Fruit fly (Drosophila melanogaster) whole organism, wandering third instar larva: Measurements from ENCODE around the gene Elp6.

Experiments used
- Abd-B ChIP-seq: fragments of >200 bp; optimal IDR thresholded peaks from 2 replicates; lab custom pipeline; 2017; ENCODE audit warnings: missing biosample characterization, missing genetic modification characterization
- Hr83 ChIP-seq: fragments of 200-300 bp; sonication (Bioruptor generic); optimal IDR thresholded peaks from 2 replicates; lab custom pipeline; 2016; ENCODE audit warnings: missing biosample characterization, mild to moderate bottlenecking, missing genetic modification characterization, moderate library complexity; ENCODE audit not compliant: poor library complexity, severe bottlenecking
- Mio ChIP-seq: sonication (Bioruptor generic); optimal IDR thresholded peaks from 2 replicates; lab custom pipeline; 2016; ENCODE audit warnings: missing biosample characterization, missing genetic modification characterization
- OdsH ChIP-seq: fragments of 200-800 bp; sonication (Bioruptor generic); optimal IDR thresholded peaks from 2 replicates; lab custom pipeline; 2016; ENCODE audit warnings: missing biosample characterization, mild to moderate bottlenecking, missing genetic modification characterization
- brk ChIP-seq: fragments of 200-800 bp; sonication (Bioruptor generic); optimal IDR thresholded peaks from 2 replicates; lab custom pipeline; 2016; ENCODE audit warnings: missing biosample characterization, mild to moderate bottlenecking, missing genetic modification characterization
- dl ChIP-seq, 2 experiments: fragments of 175-275, 200-275 bp in 1 of 2; fragments of 200-275 bp in 1 of 2; sonication (Bioruptor generic); optimal IDR thresholded peaks; lab custom pipeline; 2018; ENCODE audit warnings: mild to moderate bottlenecking in 2 of 2, missing biosample characterization in 2 of 2, missing genetic modification characterization in 2 of 2, moderate library complexity in 2 of 2; ENCODE audit not compliant: partially characterized antibody in 2 of 2, insufficient read depth in 1 of 2
- dmrt93B ChIP-seq: fragments of 200-800 bp; sonication (Bioruptor generic); optimal IDR thresholded peaks from 2 replicates; lab custom pipeline; 2018; ENCODE audit warnings: missing biosample characterization, mild to moderate bottlenecking, missing genetic modification characterization
- foxo ChIP-seq, 2 experiments: fragments of 200-800 bp; sonication (Bioruptor generic); optimal IDR thresholded peaks; 2 replicates in 1 of 2; 3 replicates in 1 of 2; lab custom pipeline; 2016 to 2017; ENCODE audit warnings: missing biosample characterization in 2 of 2, missing genetic modification characterization in 2 of 2
- lola ChIP-seq: fragments of >200 bp; optimal IDR thresholded peaks from 2 replicates; lab custom pipeline; 2017; ENCODE audit warnings: missing biosample characterization, missing genetic modification characterization
- pan ChIP-seq: fragments of >200 bp; optimal IDR thresholded peaks from 2 replicates; lab custom pipeline; 2017
- psq ChIP-seq: fragments of 200-800 bp; sonication (Bioruptor generic); optimal IDR thresholded peaks from 3 replicates; lab custom pipeline; 2017; ENCODE audit warnings: missing biosample characterization, mild to moderate bottlenecking, missing genetic modification characterization, moderate library complexity
- usp ChIP-seq: fragments of >200 bp; optimal IDR thresholded peaks from 2 replicates; lab custom pipeline; 2017; ENCODE audit warnings: missing biosample characterization, missing genetic modification characterization
- woc ChIP-seq: sonication (Bioruptor generic); optimal IDR thresholded peaks from 2 replicates; lab custom pipeline; 2016; ENCODE audit warnings: missing biosample characterization, mild to moderate bottlenecking, missing genetic modification characterization

DNA sequence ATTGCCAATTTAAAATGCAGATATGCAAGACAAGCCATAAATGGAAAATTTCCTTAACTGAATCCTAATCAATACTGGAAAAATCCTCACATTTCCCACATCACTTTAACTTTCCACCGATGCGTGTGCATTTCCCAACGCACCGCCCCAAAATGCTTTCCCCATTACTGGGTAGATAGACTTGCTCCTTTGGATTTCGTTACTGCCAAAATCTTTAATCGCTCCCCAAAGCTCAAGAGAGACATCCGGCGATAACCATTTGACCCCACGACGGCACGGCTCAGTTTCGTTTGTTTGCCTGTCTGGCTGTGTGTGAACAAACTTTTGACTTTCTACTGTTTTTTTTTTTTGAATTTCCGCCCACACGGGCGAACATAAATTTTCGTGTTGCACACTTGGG, 23.8 kb upstream of the Elp6 start:
- TF ChIP-seq dmrt93B (GFP tag; lab: Kevin White, UChicago) (no peak), foxo (GFP tag; optimal IDR thresholded peaks at IDR 0.05; lab: Kevin White, UChicago) (no peak), usp (no peak), psq (GFP tag; lab: Kevin White, UChicago) (no peak), lola (GFP tag; lab: Kevin White, UChicago) (no peak), Hr83 (no peak), Abd-B (GFP tag; lab: Kevin White, UChicago) (no peak), brk (GFP tag; lab: Kevin White, UChicago) (no peak), dl (GFP tag; optimal IDR thresholded peaks at IDR 0.05; lab: Kevin White, UChicago; ENCODE audit: insufficient read depth in 1 of 2, partially characterized antibody in 2 of 2) (no peak), Mio (GFP tag; lab: Kevin White, UChicago) (no peak), pan (lab: Kevin White, UChicago) (no peak), OdsH (GFP tag; lab: Kevin White, UChicago) (no peak), woc (GFP tag; lab: Kevin White, UChicago) (no peak)
